Fruit fly (Drosophila melanogaster) Kc167 (cell line): ENCODE measurements around the gene Rph.

Source experiments
- Myc ChIP-seq: fragments of >200 bp; optimal IDR thresholded peaks from 2 replicates; lab custom pipeline; 2017; ENCODE audit warnings: missing external identifiers
- Sin3A ChIP-seq: fragments of >200 bp; optimal IDR thresholded peaks from 2 replicates; lab custom pipeline; 2018; ENCODE audit warnings: missing external identifiers
- h ChIP-seq: fragments of >200 bp; optimal IDR thresholded peaks from 3 replicates; lab custom pipeline; 2018; ENCODE audit warnings: missing external identifiers
- insv ChIP-seq: fragments of >200 bp; optimal IDR thresholded peaks from 3 replicates; lab custom pipeline; 2018; ENCODE audit warnings: missing external identifiers
- psq ChIP-seq: fragments of >200 bp; optimal IDR thresholded peaks from 2 replicates; lab custom pipeline; 2017; ENCODE audit warnings: missing external identifiers
- ttk ChIP-seq: sonication (Bioruptor generic); optimal IDR thresholded peaks from 2 replicates; lab custom pipeline; 2017; ENCODE audit warnings: missing external identifiers

The Rph gene

dm6 chrX:10734763-10735681, 22.4 kb downstream of the Rph start:
- no peak for TF ChIP-seq Sin3A (lab: Kevin White, UChicago)
- TF ChIP-seq Myc (lab: Kevin White, UChicago): no peak
- TF ChIP-seq ttk (lab: Kevin White, UChicago): no peak
- no peak for TF ChIP-seq insv (lab: Kevin White, UChicago)
- no peak for TF ChIP-seq psq (lab: Kevin White, UChicago)
- no peak for TF ChIP-seq h (lab: Kevin White, UChicago)

- TF ChIP-seq Myc (lab: Kevin White, UChicago) (no peak), Sin3A (lab: Kevin White, UChicago) (no peak), h (lab: Kevin White, UChicago) (no peak), psq (lab: Kevin White, UChicago) (no peak), ttk (lab: Kevin White, UChicago) (no peak), insv (lab: Kevin White, UChicago) (no peak)
Observed at dm6 chrX:10732733-10733455, 24.6 kb downstream of the Rph start.

- no peak for TF ChIP-seq psq (lab: Kevin White, UChicago)
- no peak for TF ChIP-seq ttk (lab: Kevin White, UChicago)
- TF ChIP-seq Sin3A (lab: Kevin White, UChicago): no peak
- TF ChIP-seq Myc (lab: Kevin White, UChicago): no peak
- TF ChIP-seq h (lab: Kevin White, UChicago): no peak
- TF ChIP-seq insv (lab: Kevin White, UChicago): no peak
Observed at dm6 chrX:10731801-10732200, 25.7 kb downstream of the Rph start.

dm6 chrX:10731357-10731756, 26.1 kb downstream of the Rph start:
- TF ChIP-seq insv (lab: Kevin White, UChicago) (no peak), ttk (lab: Kevin White, UChicago) (no peak), h (lab: Kevin White, UChicago) (no peak), Sin3A (lab: Kevin White, UChicago) (no peak), psq (lab: Kevin White, UChicago) (no peak), Myc (lab: Kevin White, UChicago) (no peak)

- TF ChIP-seq Sin3A (lab: Kevin White, UChicago) (no peak), Myc (lab: Kevin White, UChicago) (no peak), ttk (lab: Kevin White, UChicago) (no peak), psq (lab: Kevin White, UChicago) (no peak), insv (lab: Kevin White, UChicago) (no peak), h (lab: Kevin White, UChicago) (no peak)
Observed at dm6 chrX:10729921-10730873, 27.3 kb downstream of the Rph start.

- TF ChIP-seq h (lab: Kevin White, UChicago) (no peak), insv (lab: Kevin White, UChicago) (no peak), Sin3A (lab: Kevin White, UChicago) (no peak), ttk (lab: Kevin White, UChicago) (no peak), Myc (lab: Kevin White, UChicago) (no peak), psq (lab: Kevin White, UChicago) (no peak)
Observed at dm6 chrX:10729196-10729835, 28.1 kb downstream of the Rph start.

- TF ChIP-seq h (lab: Kevin White, UChicago) (no peak), insv (lab: Kevin White, UChicago) (no peak), psq (lab: Kevin White, UChicago) (no peak), Sin3A (lab: Kevin White, UChicago) (no peak), ttk (lab: Kevin White, UChicago) (no peak), Myc (lab: Kevin White, UChicago) (no peak)
Observed at dm6 chrX:10728541-10728968, 28.9 kb downstream of the Rph start.

dm6 chrX:10728024-10728423, 29.4 kb downstream of the Rph start:
- TF ChIP-seq insv (lab: Kevin White, UChicago) (no peak), Sin3A (lab: Kevin White, UChicago) (no peak), ttk (lab: Kevin White, UChicago) (no peak), h (lab: Kevin White, UChicago) (no peak), psq (lab: Kevin White, UChicago) (no peak), Myc (lab: Kevin White, UChicago) (no peak)

dm6 chrX:10727318-10727717, 30.1 kb downstream of the Rph start:
- no peak for TF ChIP-seq ttk (lab: Kevin White, UChicago)
- TF ChIP-seq Myc (lab: Kevin White, UChicago): no peak
- TF ChIP-seq psq (lab: Kevin White, UChicago): no peak
- no peak for TF ChIP-seq Sin3A (lab: Kevin White, UChicago)
- TF ChIP-seq h (lab: Kevin White, UChicago): no peak
- TF ChIP-seq insv (lab: Kevin White, UChicago): no peak
